Worm (Caenorhabditis elegans) whole organism, L2 larva: ENCODE results near the gene F42A10.7.

Experiments
- C34F6.9 ChIP-seq: fragments of 150-350 bp; optimal IDR thresholded peaks from 2 replicates; lab custom pipeline; 2014; ENCODE audit warnings: missing biosample characterization, missing genetic modification characterization
- F13H6.1 ChIP-seq: sonication (generic microtip); optimal IDR thresholded peaks from 2 replicates; lab custom pipeline; 2016; ENCODE audit warnings: missing genetic modification characterization, missing compliant biosample characterization
- R02D3.7 ChIP-seq: fragments of 150-350 bp; optimal IDR thresholded peaks from 2 replicates; lab custom pipeline; 2014; ENCODE audit warnings: missing biosample characterization, missing genetic modification characterization
- Y55F3AM.14 ChIP-seq: fragments of 200-800 bp; sonication (Bioruptor generic); optimal IDR thresholded peaks from 2 replicates; lab custom pipeline; 2018; ENCODE audit warnings: mild to moderate bottlenecking, missing genetic modification characterization, missing compliant biosample characterization
- ZK546.5 ChIP-seq: sonication (generic microtip); optimal IDR thresholded peaks from 2 replicates; lab custom pipeline; 2017; ENCODE audit warnings: missing biosample characterization, missing genetic modification characterization
- alr-1 ChIP-seq: fragments of 150-350 bp; optimal IDR thresholded peaks from 2 replicates; lab custom pipeline; 2014; ENCODE audit warnings: missing biosample characterization, missing genetic modification characterization
- aly-2 ChIP-seq: fragments of 150-350 bp; optimal IDR thresholded peaks from 2 replicates; lab custom pipeline; 2014; ENCODE audit warnings: missing biosample characterization, missing genetic modification characterization
- ama-1 ChIP-seq: fragments of 150-350 bp; optimal IDR thresholded peaks from 2 replicates; lab custom pipeline; 2018; ENCODE audit warnings: inconsistent platforms
- blmp-1 ChIP-seq: sonication (generic microtip); optimal IDR thresholded peaks from 2 replicates; lab custom pipeline; 2017; ENCODE audit warnings: missing genetic modification characterization, mild to moderate bottlenecking, missing compliant biosample characterization, antibody characterized with exemption, moderate library complexity; ENCODE audit not compliant: insufficient read depth
- ceh-16 ChIP-seq: fragments of 150-350 bp; optimal IDR thresholded peaks from 2 replicates; lab custom pipeline; 2014; ENCODE audit warnings: missing biosample characterization, missing genetic modification characterization
- ceh-82 ChIP-seq: fragments of 150-350 bp; optimal IDR thresholded peaks from 2 replicates; lab custom pipeline; 2014; ENCODE audit warnings: missing biosample characterization, missing genetic modification characterization
- crh-2 ChIP-seq: sonication (generic microtip); optimal IDR thresholded peaks from 2 replicates; lab custom pipeline; 2017; ENCODE audit warnings: missing biosample characterization, missing genetic modification characterization
- dmd-4 ChIP-seq: sonication (generic microtip); optimal IDR thresholded peaks from 2 replicates; lab custom pipeline; 2017; ENCODE audit warnings: missing biosample characterization, missing genetic modification characterization
- egl-27 ChIP-seq: sonication (generic microtip); optimal IDR thresholded peaks from 3 replicates; lab custom pipeline; 2017; ENCODE audit warnings: missing biosample characterization, missing genetic modification reagents, missing genetic modification characterization
- elt-1 ChIP-seq: fragments of 150-350 bp; optimal IDR thresholded peaks from 2 replicates; lab custom pipeline; 2014; ENCODE audit warnings: missing biosample characterization, missing genetic modification characterization
- elt-3 ChIP-seq: sonication (generic microtip); optimal IDR thresholded peaks from 2 replicates; lab custom pipeline; 2017; ENCODE audit warnings: missing biosample characterization, missing genetic modification characterization
- fos-1 ChIP-seq: fragments of 150-350 bp; optimal IDR thresholded peaks from 2 replicates; lab custom pipeline; 2014; ENCODE audit warnings: missing biosample characterization, missing genetic modification characterization
- gmeb-1 ChIP-seq: fragments of 150-350 bp; optimal IDR thresholded peaks from 2 replicates; lab custom pipeline; 2014; ENCODE audit warnings: missing biosample characterization, missing genetic modification characterization
- lin-11 ChIP-seq: fragments of 150-350 bp; sonication (generic microtip); optimal IDR thresholded peaks from 2 replicates; lab custom pipeline; 2014; ENCODE audit warnings: missing biosample characterization, missing genetic modification characterization, inconsistent platforms, mixed read lengths
- lin-13 ChIP-seq: fragments of 150-350 bp; optimal IDR thresholded peaks from 2 replicates; lab custom pipeline; 2014; ENCODE audit warnings: missing biosample characterization, missing genetic modification reagents, missing genetic modification characterization
- lin-39 ChIP-seq: fragments of 150-350 bp; optimal IDR thresholded peaks from 2 replicates; lab custom pipeline; 2014; ENCODE audit warnings: missing biosample characterization, missing genetic modification reagents, missing genetic modification characterization
- lsy-2 ChIP-seq, 2 experiments: fragments of 150-350 bp in 1 of 2; sonication (generic microtip) in 1 of 2; optimal IDR thresholded peaks; 2 replicates each; lab custom pipeline; 2014 to 2017; ENCODE audit warnings: missing biosample characterization in 2 of 2, missing genetic modification characterization in 2 of 2
- mab-5 ChIP-seq: fragments of 150-350 bp; optimal IDR thresholded peaks from 2 replicates; lab custom pipeline; 2014; ENCODE audit warnings: missing biosample characterization, missing genetic modification characterization
- mbf-1 ChIP-seq: sonication (generic microtip); optimal IDR thresholded peaks from 2 replicates; lab custom pipeline; 2017; ENCODE audit warnings: missing biosample characterization, missing genetic modification characterization
- mdl-1 ChIP-seq, 2 experiments: fragments of 150-350 bp in 1 of 2; sonication (generic microtip) in 1 of 2; optimal IDR thresholded peaks; 2 replicates each; lab custom pipeline; 2017; ENCODE audit warnings: missing biosample characterization in 2 of 2, missing genetic modification characterization in 2 of 2
- nhr-10 ChIP-seq: sonication (generic microtip); optimal IDR thresholded peaks from 2 replicates; lab custom pipeline; 2017; ENCODE audit warnings: missing biosample characterization, missing genetic modification characterization
- nhr-11 ChIP-seq: fragments of 150-350 bp; optimal IDR thresholded peaks from 2 replicates; lab custom pipeline; 2014; ENCODE audit warnings: missing biosample characterization, missing genetic modification characterization
- nhr-12 ChIP-seq: fragments of 150-350 bp; optimal IDR thresholded peaks from 2 replicates; lab custom pipeline; 2014; ENCODE audit warnings: missing biosample characterization, missing genetic modification characterization
- nhr-129 ChIP-seq: fragments of 150-350 bp; optimal IDR thresholded peaks from 2 replicates; lab custom pipeline; 2014; ENCODE audit warnings: missing biosample characterization, missing genetic modification characterization
- nhr-21 ChIP-seq: fragments of 150-350 bp; optimal IDR thresholded peaks from 2 replicates; lab custom pipeline; 2014; ENCODE audit warnings: missing biosample characterization, missing genetic modification characterization
- nhr-23 ChIP-seq: fragments of 150-350 bp; optimal IDR thresholded peaks from 2 replicates; lab custom pipeline; 2014; ENCODE audit warnings: missing biosample characterization, missing genetic modification reagents, missing genetic modification characterization
- nhr-237 ChIP-seq: fragments of 150-350 bp; optimal IDR thresholded peaks from 2 replicates; lab custom pipeline; 2014; ENCODE audit warnings: missing biosample characterization, missing genetic modification characterization
- nhr-25 ChIP-seq: fragments of 150-350 bp; sonication (generic microtip); optimal IDR thresholded peaks from 3 replicates; lab custom pipeline; 2014; ENCODE audit warnings: missing biosample characterization, missing genetic modification characterization
- nhr-6 ChIP-seq: fragments of 150-350 bp; optimal IDR thresholded peaks from 2 replicates; lab custom pipeline; 2014; ENCODE audit warnings: missing biosample characterization, missing genetic modification characterization
- nhr-77 ChIP-seq: fragments of 150-350 bp; optimal IDR thresholded peaks from 2 replicates; lab custom pipeline; 2014; ENCODE audit warnings: missing biosample characterization, missing genetic modification characterization
- peb-1 ChIP-seq: fragments of 150-350 bp; optimal IDR thresholded peaks from 2 replicates; lab custom pipeline; 2014; ENCODE audit warnings: missing biosample characterization, missing genetic modification characterization
- sem-4 ChIP-seq: fragments of 150-350 bp; optimal IDR thresholded peaks from 2 replicates; lab custom pipeline; 2014; ENCODE audit warnings: missing biosample characterization, missing genetic modification reagents, missing genetic modification characterization
- skn-1 ChIP-seq: sonication (generic microtip); optimal IDR thresholded peaks from 2 replicates; lab custom pipeline; 2017; ENCODE audit warnings: missing biosample characterization, missing genetic modification characterization
- sma-3 ChIP-seq: sonication (generic microtip); optimal IDR thresholded peaks from 2 replicates; lab custom pipeline; 2016; ENCODE audit warnings: missing genetic modification reagents, missing genetic modification characterization, missing compliant biosample characterization
- sma-9 ChIP-seq, 2 experiments: fragments of 150-350 bp in 1 of 2; sonication (generic microtip) in 1 of 2; optimal IDR thresholded peaks; 2 replicates each; lab custom pipeline; 2014 to 2016; ENCODE audit warnings: missing genetic modification characterization in 2 of 2, mild to moderate bottlenecking in 1 of 2, missing biosample characterization in 1 of 2, missing compliant biosample characterization in 1 of 2, missing genetic modification reagents in 1 of 2, moderate library complexity in 1 of 2
- snpc-4 ChIP-seq: fragments of 150-350 bp; optimal IDR thresholded peaks from 2 replicates; lab custom pipeline; 2014; ENCODE audit warnings: missing biosample characterization, missing genetic modification characterization
- unc-39 ChIP-seq: fragments of 150-350 bp; optimal IDR thresholded peaks from 2 replicates; lab custom pipeline; 2014; ENCODE audit warnings: missing biosample characterization, missing genetic modification characterization
- unc-55 ChIP-seq: fragments of 150-350 bp; sonication (generic microtip); optimal IDR thresholded peaks from 3 replicates; lab custom pipeline; 2014; ENCODE audit warnings: missing biosample characterization, missing genetic modification reagents, missing genetic modification characterization
- unc-62 ChIP-seq: fragments of 150-350 bp; optimal IDR thresholded peaks from 2 replicates; lab custom pipeline; 2014; ENCODE audit warnings: missing biosample characterization, missing genetic modification reagents, missing genetic modification characterization
- zag-1 ChIP-seq: fragments of 150-350 bp; optimal IDR thresholded peaks from 2 replicates; lab custom pipeline; 2014; ENCODE audit warnings: missing biosample characterization, missing genetic modification characterization
- ztf-1 ChIP-seq: fragments of 200-800 bp; sonication (Bioruptor generic); conservative IDR thresholded peaks from 2 replicates; pipeline ENCODE4 v1.3.6; 2022; ENCODE audit warnings: missing genetic modification characterization, missing compliant biosample characterization
- ztf-11 ChIP-seq: sonication (generic microtip); optimal IDR thresholded peaks from 2 replicates; lab custom pipeline; 2017; ENCODE audit warnings: missing biosample characterization, missing genetic modification characterization
- ztf-4 ChIP-seq: fragments of 150-350 bp; optimal IDR thresholded peaks from 2 replicates; lab custom pipeline; 2014; ENCODE audit warnings: missing biosample characterization, missing genetic modification characterization

F42A10.7 gene

ce11 chrIII:6137431-6137830, 41.1 kb downstream of the F42A10.7 start:
- TF ChIP-seq dmd-4 (tag; lab: Kevin White, UChicago), result no peak
- no peak for TF ChIP-seq nhr-10 (tag; lab: Kevin White, UChicago)
- no peak for TF ChIP-seq R02D3.7 (tag; lab: Kevin White, UChicago)
- no peak for TF ChIP-seq unc-62 (GFP tag; lab: Kevin White, UChicago)
- no peak for TF ChIP-seq nhr-12 (tag; lab: Kevin White, UChicago)
- no peak for TF ChIP-seq aly-2 (tag; lab: Kevin White, UChicago)
- no peak for TF ChIP-seq nhr-11 (tag; lab: Kevin White, UChicago)
- TF ChIP-seq peb-1 (tag; lab: Kevin White, UChicago), result no peak
- no peak for TF ChIP-seq ceh-82 (tag; lab: Kevin White, UChicago)
- TF ChIP-seq unc-55 (GFP tag; lab: Kevin White, UChicago), result peak; percentile 76
- TF ChIP-seq fos-1 (tag; lab: Kevin White, UChicago), result no peak
- peak; percentile 92 for TF ChIP-seq sma-9 (GFP tag; optimal IDR thresholded peaks at IDR 0.05; lab: Kevin White, UChicago)
- TF ChIP-seq sma-9 (tag; optimal IDR thresholded peaks at IDR 0.05; lab: Kevin White, UChicago), result no peak
- no peak for TF ChIP-seq mbf-1 (tag; lab: Kevin White, UChicago)
- TF ChIP-seq mdl-1 (tag; optimal IDR thresholded peaks at IDR 0.05; lab: Kevin White, UChicago), result peak; percentile 46 to 51
- no peak for TF ChIP-seq ztf-1 (GFP tag; lab: Robert Waterston, UW)
- TF ChIP-seq ztf-4 (tag; lab: Kevin White, UChicago), result peak; percentile 62
- no peak for TF ChIP-seq snpc-4 (tag; lab: Kevin White, UChicago)
- no peak for TF ChIP-seq nhr-21 (tag; lab: Kevin White, UChicago)
- peak; percentile 31 to 79 for TF ChIP-seq lsy-2 (tag; optimal IDR thresholded peaks at IDR 0.05; lab: Kevin White, UChicago)
- no peak for TF ChIP-seq skn-1
- peak; percentile 16 for TF ChIP-seq lin-11 (tag; lab: Kevin White, UChicago)
- peak; percentile 54 for TF ChIP-seq mab-5 (tag; lab: Kevin White, UChicago)
- peak; percentile 73 for TF ChIP-seq lin-13 (GFP tag; lab: Kevin White, UChicago)
- TF ChIP-seq egl-27, result peak; percentile 53
- no peak for TF ChIP-seq ztf-11 (tag; lab: Kevin White, UChicago)
- peak; percentile 93 for TF ChIP-seq F13H6.1 (tag; lab: Kevin White, UChicago)
- TF ChIP-seq zag-1 (tag; lab: Kevin White, UChicago), result peak; percentile 93
- TF ChIP-seq nhr-25 (tag; lab: Kevin White, UChicago), result no peak
- TF ChIP-seq alr-1 (tag; lab: Kevin White, UChicago), result no peak
- TF ChIP-seq gmeb-1 (tag; lab: Kevin White, UChicago), result no peak
- no peak for TF ChIP-seq unc-39
- peak; percentile 49 for TF ChIP-seq nhr-6 (tag; lab: Kevin White, UChicago)
- TF ChIP-seq nhr-237 (tag; lab: Kevin White, UChicago), result no peak
- TF ChIP-seq elt-3 (tag; lab: Kevin White, UChicago), result no peak
- no peak for TF ChIP-seq ceh-16
- TF ChIP-seq lin-39 (tag; lab: Kevin White, UChicago), result no peak
- TF ChIP-seq blmp-1 (tag; lab: Kevin White, UChicago), result no peak
- no peak for TF ChIP-seq nhr-23 (tag; lab: Kevin White, UChicago)
- TF ChIP-seq elt-1 (tag; lab: Kevin White, UChicago), result no peak
- peak; percentile 20 for TF ChIP-seq ZK546.5 (tag; lab: Kevin White, UChicago)
- TF ChIP-seq crh-2 (tag; lab: Kevin White, UChicago), result peak; percentile 81
- peak; percentile 84 for TF ChIP-seq Y55F3AM.14 (GFP tag; lab: Kevin White, UChicago)
- peak; percentile 71 for TF ChIP-seq nhr-129 (tag; lab: Kevin White, UChicago)
- TF ChIP-seq sem-4, result peak; percentile 87
- TF ChIP-seq C34F6.9, result peak; percentile 77
- no peak for TF ChIP-seq nhr-77 (tag; lab: Kevin White, UChicago)
- TF ChIP-seq sma-3 (GFP tag; lab: Kevin White, UChicago), result no peak
- TF ChIP-seq ama-1 (lab: Kevin White, UChicago), result no peak
